Fruit fly (Drosophila melanogaster) whole organism, wandering third instar larva: ENCODE data around the gene Sp7.

ENCODE experiments used
- CG32264 ChIP-seq: fragments of 200-800 bp; sonication (Bioruptor generic); optimal IDR thresholded peaks from 2 replicates; lab custom pipeline; 2016; ENCODE audit warnings: missing biosample characterization, missing genetic modification characterization
- CG9705 ChIP-seq: fragments of 200-800 bp; sonication (Bioruptor generic); optimal IDR thresholded peaks from 2 replicates; lab custom pipeline; 2018; ENCODE audit warnings: missing biosample characterization, mild to moderate bottlenecking, missing genetic modification characterization
- Dfd ChIP-seq: fragments of >200 bp; optimal IDR thresholded peaks from 2 replicates; lab custom pipeline; 2017; ENCODE audit warnings: missing biosample characterization, missing genetic modification characterization
- Dif ChIP-seq: fragments of 200-275, 200-300 bp; sonication (Bioruptor generic); optimal IDR thresholded peaks from 2 replicates; lab custom pipeline; 2018; ENCODE audit warnings: missing biosample characterization, missing genetic modification characterization; ENCODE audit not compliant: partially characterized antibody
- GATAd ChIP-seq: sonication (Bioruptor generic); optimal IDR thresholded peaks from 2 replicates; lab custom pipeline; 2016; ENCODE audit warnings: missing biosample characterization, missing genetic modification characterization
- HLH106 ChIP-seq: fragments of 200-800 bp; optimal IDR thresholded peaks from 3 replicates; lab custom pipeline; 2019; ENCODE audit warnings: missing biosample characterization, mild to moderate bottlenecking, missing genetic modification characterization, moderate library complexity
- Hnf4 ChIP-seq: fragments of 200-800 bp; sonication (Bioruptor generic); optimal IDR thresholded peaks from 2 replicates; lab custom pipeline; 2016; ENCODE audit warnings: missing biosample characterization, mild to moderate bottlenecking, missing genetic modification characterization
- Hr78 ChIP-seq: fragments of >200 bp; optimal IDR thresholded peaks from 2 replicates; lab custom pipeline; 2017; ENCODE audit warnings: missing biosample characterization, missing genetic modification characterization
- Hr83 ChIP-seq: fragments of 200-300 bp; sonication (Bioruptor generic); optimal IDR thresholded peaks from 2 replicates; lab custom pipeline; 2016; ENCODE audit warnings: missing biosample characterization, mild to moderate bottlenecking, missing genetic modification characterization, moderate library complexity; ENCODE audit not compliant: poor library complexity, severe bottlenecking
- Jra ChIP-seq: sonication (Bioruptor generic); optimal IDR thresholded peaks from 2 replicates; lab custom pipeline; 2016; ENCODE audit warnings: missing biosample characterization, missing genetic modification characterization
- Mio ChIP-seq: sonication (Bioruptor generic); optimal IDR thresholded peaks from 2 replicates; lab custom pipeline; 2016; ENCODE audit warnings: missing biosample characterization, missing genetic modification characterization
- Myc ChIP-seq: fragments of >200 bp; optimal IDR thresholded peaks from 2 replicates; lab custom pipeline; 2017
- N ChIP-seq: fragments of >200 bp; optimal IDR thresholded peaks from 2 replicates; lab custom pipeline; 2018; ENCODE audit warnings: missing biosample characterization, missing external identifiers, missing genetic modification characterization
- OdsH ChIP-seq: fragments of 200-800 bp; sonication (Bioruptor generic); optimal IDR thresholded peaks from 2 replicates; lab custom pipeline; 2016; ENCODE audit warnings: missing biosample characterization, mild to moderate bottlenecking, missing genetic modification characterization
- Rel ChIP-seq, 2 experiments: fragments of 200-800 bp; sonication (Bioruptor generic) in 1 of 2; optimal IDR thresholded peaks; 2 replicates in 1 of 2; 3 replicates in 1 of 2; lab custom pipeline; 2016 to 2019; ENCODE audit warnings: mild to moderate bottlenecking in 2 of 2, missing biosample characterization in 2 of 2, missing genetic modification characterization in 2 of 2, moderate library complexity in 1 of 2
- Sp1 ChIP-seq: fragments of 200-800 bp; sonication (Bioruptor generic); optimal IDR thresholded peaks from 3 replicates; lab custom pipeline; 2019; ENCODE audit warnings: missing biosample characterization, mild to moderate bottlenecking, missing genetic modification characterization, moderate library complexity
- br ChIP-seq: fragments of 200-800 bp; sonication (Bioruptor generic); optimal IDR thresholded peaks from 2 replicates; lab custom pipeline; 2016; ENCODE audit warnings: missing biosample characterization, missing genetic modification characterization
- brk ChIP-seq: fragments of 200-800 bp; sonication (Bioruptor generic); optimal IDR thresholded peaks from 2 replicates; lab custom pipeline; 2016; ENCODE audit warnings: missing biosample characterization, mild to moderate bottlenecking, missing genetic modification characterization
- dl ChIP-seq, 2 experiments: fragments of 175-275, 200-275 bp in 1 of 2; fragments of 200-275 bp in 1 of 2; sonication (Bioruptor generic); optimal IDR thresholded peaks; lab custom pipeline; 2018; ENCODE audit warnings: mild to moderate bottlenecking in 2 of 2, missing biosample characterization in 2 of 2, missing genetic modification characterization in 2 of 2, moderate library complexity in 2 of 2; ENCODE audit not compliant: partially characterized antibody in 2 of 2, insufficient read depth in 1 of 2
- dmrt93B ChIP-seq: fragments of 200-800 bp; sonication (Bioruptor generic); optimal IDR thresholded peaks from 2 replicates; lab custom pipeline; 2018; ENCODE audit warnings: missing biosample characterization, mild to moderate bottlenecking, missing genetic modification characterization
- dsf ChIP-seq: sonication (Bioruptor generic); optimal IDR thresholded peaks from 2 replicates; lab custom pipeline; 2016; ENCODE audit warnings: missing biosample characterization, missing genetic modification characterization, borderline replicate concordance
- ey ChIP-seq: fragments of 200-800 bp; sonication (Bioruptor generic); optimal IDR thresholded peaks from 2 replicates; lab custom pipeline; 2016; ENCODE audit warnings: missing biosample characterization, missing genetic modification characterization
- foxo ChIP-seq, 2 experiments: fragments of 200-800 bp; sonication (Bioruptor generic); optimal IDR thresholded peaks; 2 replicates in 1 of 2; 3 replicates in 1 of 2; lab custom pipeline; 2016 to 2017; ENCODE audit warnings: missing biosample characterization in 2 of 2, missing genetic modification characterization in 2 of 2
- fru ChIP-seq: fragments of 200-800 bp; sonication (Bioruptor generic); optimal IDR thresholded peaks from 3 replicates; lab custom pipeline; 2016; ENCODE audit warnings: missing biosample characterization, mild to moderate bottlenecking, missing genetic modification characterization
- h ChIP-seq: fragments of 200-800 bp; sonication (Bioruptor generic); optimal IDR thresholded peaks from 3 replicates; lab custom pipeline; 2016; ENCODE audit warnings: missing biosample characterization, mild to moderate bottlenecking, missing genetic modification characterization
- jim ChIP-seq: fragments of 175-275, 200-325 bp; sonication (Bioruptor generic); optimal IDR thresholded peaks from 2 replicates; lab custom pipeline; 2016; ENCODE audit warnings: missing biosample characterization, mild to moderate bottlenecking, missing genetic modification characterization
- lola ChIP-seq: fragments of >200 bp; optimal IDR thresholded peaks from 2 replicates; lab custom pipeline; 2017; ENCODE audit warnings: missing biosample characterization, missing genetic modification characterization
- pan ChIP-seq: fragments of >200 bp; optimal IDR thresholded peaks from 2 replicates; lab custom pipeline; 2017
- psq ChIP-seq: fragments of 200-800 bp; sonication (Bioruptor generic); optimal IDR thresholded peaks from 3 replicates; lab custom pipeline; 2017; ENCODE audit warnings: missing biosample characterization, mild to moderate bottlenecking, missing genetic modification characterization, moderate library complexity
- rgr ChIP-seq: fragments of 200-800 bp; sonication (Bioruptor generic); optimal IDR thresholded peaks from 3 replicates; lab custom pipeline; 2016; ENCODE audit warnings: missing biosample characterization, mild to moderate bottlenecking, missing genetic modification characterization
- sage ChIP-seq: fragments of 200-800 bp; sonication (Bioruptor generic); optimal IDR thresholded peaks from 2 replicates; lab custom pipeline; 2016; ENCODE audit warnings: missing biosample characterization, mild to moderate bottlenecking, missing genetic modification characterization
- sv ChIP-seq: fragments of 200-800 bp; sonication (Bioruptor generic); optimal IDR thresholded peaks from 3 replicates; lab custom pipeline; 2016; ENCODE audit warnings: missing biosample characterization, missing genetic modification characterization
- usp ChIP-seq: fragments of >200 bp; optimal IDR thresholded peaks from 2 replicates; lab custom pipeline; 2017; ENCODE audit warnings: missing biosample characterization, missing genetic modification characterization
- woc ChIP-seq: sonication (Bioruptor generic); optimal IDR thresholded peaks from 2 replicates; lab custom pipeline; 2016; ENCODE audit warnings: missing biosample characterization, mild to moderate bottlenecking, missing genetic modification characterization

The Sp7 gene

dm6 chr3R:7759486-7759885 is at the start of gene Sp7:
Gene Sp7, plus strand, starts transcription at chr3R:7759786.
- no peak for TF ChIP-seq dl (GFP tag; optimal IDR thresholded peaks at IDR 0.05; lab: Kevin White, UChicago; ENCODE audit: insufficient read depth in 1 of 2, partially characterized antibody in 2 of 2)
- no peak for TF ChIP-seq lola
- no peak for TF ChIP-seq N (GFP tag; lab: Kevin White, UChicago)
- TF ChIP-seq ey (GFP tag; lab: Kevin White, UChicago) = no peak
- TF ChIP-seq jim (GFP tag; lab: Kevin White, UChicago) = no peak
- TF ChIP-seq OdsH (GFP tag; lab: Kevin White, UChicago) = no peak
- TF ChIP-seq, all 38 proteins: peak for 0

dm6 chr3R:7719990-7720389 is 39.6 kb upstream of the Sp7 start:
- TF ChIP-seq foxo (GFP tag; optimal IDR thresholded peaks at IDR 0.05; lab: Kevin White, UChicago) (no peak), usp (no peak), h (GFP tag; lab: Kevin White, UChicago) (no peak), fru (GFP tag; lab: Kevin White, UChicago) (no peak), rgr (GFP tag; lab: Kevin White, UChicago) (no peak), CG32264 (GFP tag; lab: Kevin White, UChicago) (no peak), Sp1 (GFP tag; lab: Kevin White, UChicago) (no peak), Mio (GFP tag; lab: Kevin White, UChicago) (no peak), Hnf4 (GFP tag; lab: Kevin White, UChicago) (no peak), br (no peak), woc (no peak), Myc (lab: Kevin White, UChicago) (no peak), Dfd (GFP tag; lab: Kevin White, UChicago) (no peak), Hr78 (no peak), dmrt93B (GFP tag; lab: Kevin White, UChicago) (no peak), psq (no peak), HLH106 (no peak), brk (no peak), Hr83 (no peak), lola (no peak)

- no peak for TF ChIP-seq pan (lab: Kevin White, UChicago)
- no peak for TF ChIP-seq Jra (GFP tag; lab: Kevin White, UChicago)
- no peak for TF ChIP-seq Sp1 (GFP tag; lab: Kevin White, UChicago)
- no peak for TF ChIP-seq dsf
- TF ChIP-seq Myc (lab: Kevin White, UChicago) = no peak
- TF ChIP-seq jim (GFP tag; lab: Kevin White, UChicago) = no peak
- no peak for TF ChIP-seq dmrt93B (GFP tag; lab: Kevin White, UChicago)
- TF ChIP-seq h (GFP tag; lab: Kevin White, UChicago) = no peak
- TF ChIP-seq Mio (GFP tag; lab: Kevin White, UChicago) = no peak
- TF ChIP-seq rgr (GFP tag; lab: Kevin White, UChicago) = no peak
- no peak for TF ChIP-seq brk
- TF ChIP-seq CG32264 (GFP tag; lab: Kevin White, UChicago) = no peak
- TF ChIP-seq Dif = no peak
These were observed 37.5 kb upstream of the Sp7 start, which contains the start of gene CG2616 for dm6 chr3R:7722117-7722516. Gene CG2616, plus strand, starts transcription at chr3R:7722417.

- TF ChIP-seq sage (GFP tag; lab: Kevin White, UChicago) (no peak), OdsH (GFP tag; lab: Kevin White, UChicago) (no peak), psq (no peak), GATAd (GFP tag; lab: Kevin White, UChicago) (no peak), jim (GFP tag; lab: Kevin White, UChicago) (no peak), CG9705 (GFP tag; lab: Kevin White, UChicago) (no peak), sv (GFP tag; lab: Kevin White, UChicago) (no peak), Rel (GFP tag; optimal IDR thresholded peaks at IDR 0.05; lab: Kevin White, UChicago) (no peak), Rel (tag; optimal IDR thresholded peaks at IDR 0.05; lab: Kevin White, UChicago) (no peak), fru (GFP tag; lab: Kevin White, UChicago) (no peak), Dif (no peak), h (GFP tag; lab: Kevin White, UChicago) (no peak), N (GFP tag; lab: Kevin White, UChicago) (no peak), Hr83 (no peak), Jra (GFP tag; lab: Kevin White, UChicago) (no peak), br (no peak)
These were observed 20.1 kb upstream of the Sp7 start, which contains the start of gene CG43254 for dm6 chr3R:7739463-7739862. Gene CG43254, minus strand, starts transcription at chr3R:7739563.
